Worm (Caenorhabditis elegans) whole organism, L1 larva: ENCODE results near the gene Y39F10A.3.

Experiments
- ama-1 ChIP-seq: fragments of 150-350 bp; optimal IDR thresholded peaks from 2 replicates; lab custom pipeline; 2014
- fkh-10 ChIP-seq: sonication (generic microtip); optimal IDR thresholded peaks from 2 replicates; lab custom pipeline; 2017; ENCODE audit warnings: missing biosample characterization, missing genetic modification reagents, missing genetic modification characterization
- jun-1 ChIP-seq: fragments of 150-350 bp; optimal IDR thresholded peaks from 2 replicates; lab custom pipeline; 2014; ENCODE audit warnings: missing biosample characterization, missing genetic modification reagents, missing genetic modification characterization
- lsy-2 ChIP-seq, 2 experiments: fragments of 150-350 bp; optimal IDR thresholded peaks; 2 replicates each; lab custom pipeline; 2014; ENCODE audit warnings: missing biosample characterization in 2 of 2, missing genetic modification characterization in 2 of 2
- nhr-90 ChIP-seq: sonication (generic microtip); optimal IDR thresholded peaks from 2 replicates; lab custom pipeline; 2016; ENCODE audit warnings: mild to moderate bottlenecking, missing genetic modification characterization, missing compliant biosample characterization; ENCODE audit not compliant: poor library complexity
- snpc-4 ChIP-seq: fragments of 150-350 bp; optimal IDR thresholded peaks from 2 replicates; lab custom pipeline; 2014; ENCODE audit warnings: missing biosample characterization, missing genetic modification characterization

DNA sequence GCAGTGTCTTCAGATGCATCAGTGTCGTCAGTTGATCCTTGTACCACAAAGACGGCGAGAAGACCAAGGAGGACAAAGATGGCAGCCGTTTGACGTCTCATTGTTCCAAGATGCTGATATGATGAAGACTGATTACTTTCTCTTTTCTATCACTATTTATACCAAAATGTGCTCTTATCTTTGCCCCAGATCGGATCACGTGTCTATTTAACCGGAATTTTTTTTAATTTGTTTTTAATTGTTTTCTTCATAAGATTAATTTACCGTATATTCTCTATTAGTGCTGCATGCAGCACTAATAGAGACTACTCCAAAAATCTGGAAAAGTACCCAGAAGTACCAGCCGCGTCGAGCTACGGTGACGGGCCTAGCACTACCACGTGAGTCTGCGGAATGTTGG is 31.9 kb upstream of the Y39F10A.3 start, which contains the start of gene msrp-3:
- no peak for TF ChIP-seq lsy-2 (tag; optimal IDR thresholded peaks at IDR 0.05; lab: Kevin White, UChicago)
- no peak for TF ChIP-seq ama-1 (lab: Kevin White, UChicago)
- TF ChIP-seq jun-1 = no peak
- TF ChIP-seq fkh-10 = no peak
- no peak for TF ChIP-seq nhr-90 (tag; lab: Kevin White, UChicago)
- no peak for TF ChIP-seq snpc-4 (tag; lab: Kevin White, UChicago)
